Fruit fly (Drosophila melanogaster): Measurements from ENCODE around the gene Vps45.

The Vps45 gene

DNA sequence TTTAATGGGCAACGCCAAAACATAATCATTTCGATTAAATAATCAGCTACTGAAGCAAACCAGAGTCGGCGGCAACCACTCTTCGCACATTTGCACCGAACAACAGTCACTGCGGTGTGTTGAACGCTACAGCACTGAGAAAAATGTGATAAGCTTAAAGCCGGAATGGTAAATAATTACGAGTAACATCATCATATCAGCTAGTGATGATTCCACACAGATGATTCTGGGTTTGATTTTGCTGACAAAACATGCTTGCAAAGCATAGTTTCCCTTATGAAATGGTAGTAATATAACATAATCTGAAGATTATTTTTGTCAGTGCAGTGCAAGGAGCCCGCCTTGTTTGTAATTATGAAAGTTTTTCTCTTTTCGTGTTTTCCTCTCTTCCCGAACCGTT, 34.4 kb downstream of the Vps45 start (continued):
- TF ChIP-seq CG11695 (GFP tag; IDR thresholded peaks at IDR 0.05) (0 out of 3 replicates have a peak, but pooled peaks have one; percentile 12), CG8765 (GFP tag; IDR thresholded peaks at IDR 0.05) (no peak; the same call in 1 of the 2 replicates), insv (GFP tag; optimal IDR thresholded peaks at IDR 0.05) (no peak), tup (GFP tag; optimal IDR thresholded peaks at IDR 0.05) (no peak), Elba2 (GFP tag; optimal IDR thresholded peaks at IDR 0.05) (no peak), yki (optimal IDR thresholded peaks at IDR 0.05) (no peak), D19A (tag; optimal IDR thresholded peaks at IDR 0.05) (peak; percentile 54), fru (optimal IDR thresholded peaks at IDR 0.05) (no peak), fd102C (GFP tag; optimal IDR thresholded peaks at IDR 0.05) (no peak), CG31365 (tag; optimal IDR thresholded peaks at IDR 0.05) (no peak), CG31441 (GFP tag; IDR thresholded peaks at IDR 0.05) (peak; percentile 65), eve (GFP tag; optimal IDR thresholded peaks at IDR 0.05) (peak in 1 of 2 experiments; percentile 85), CG13287 (GFP tag; IDR thresholded peaks at IDR 0.05; ENCODE audit: partially characterized antibody) (no peak), Doc2 (GFP tag; IDR thresholded peaks at IDR 0.05) (no peak), Atf-2 (GFP tag; optimal IDR thresholded peaks at IDR 0.05) (peak; percentile 53), nmo (GFP tag; optimal IDR thresholded peaks at IDR 0.05) (no peak), kni (GFP tag; optimal IDR thresholded peaks at IDR 0.05) (no peak), CG12071 (GFP tag; optimal IDR thresholded peaks at IDR 0.05) (peak; percentile 50), vvl (GFP tag; IDR thresholded peaks at IDR 0.05) (peak; percentile 51; the same call in 1 of the 2 replicates), Ada2b (GFP tag; IDR thresholded peaks at IDR 0.05) (no peak; the same call in 1 of the 2 replicates), gsb-n (tag; optimal IDR thresholded peaks at IDR 0.05) (peak; percentile 57), CkIIα-i1 (GFP tag; IDR thresholded peaks at IDR 0.05) (no peak), crc (GFP tag; optimal IDR thresholded peaks at IDR 0.05) (no peak), NFAT (GFP tag; IDR thresholded peaks at IDR 0.05) (no peak), trh (GFP tag; optimal IDR thresholded peaks at IDR 0.05) (no peak), HLH4C (GFP tag; IDR thresholded peaks at IDR 0.05; ENCODE audit: partially characterized antibody) (no peak), CG4328 (GFP tag; optimal IDR thresholded peaks at IDR 0.05) (no peak), CG12744 (GFP tag; optimal IDR thresholded peaks at IDR 0.05) (no peak), CG11247 (GFP tag; IDR thresholded peaks at IDR 0.05) (no peak), NC2β (GFP tag; optimal IDR thresholded peaks at IDR 0.05) (peak; percentile 40), salm (tag; optimal IDR thresholded peaks at IDR 0.05) (peak; percentile 43), CoRest (tag; optimal IDR thresholded peaks at IDR 0.05) (peak; percentile 54), CG30403 (GFP tag; optimal IDR thresholded peaks at IDR 0.05) (peak; percentile 44), CG18262 (tag; optimal IDR thresholded peaks at IDR 0.05) (peak; percentile 64), hkb (optimal IDR thresholded peaks at IDR 0.05) (no peak), hkb (GFP tag; IDR thresholded peaks at IDR 0.05) (0 out of 2 replicates have a peak, but pooled peaks have one; percentile 18), chinmo (GFP tag; IDR thresholded peaks at IDR 0.05; ENCODE audit: partially characterized antibody) (no peak), Dip3 (GFP tag; optimal IDR thresholded peaks at IDR 0.05) (no peak), CG6765 (GFP tag; optimal IDR thresholded peaks at IDR 0.05) (no peak), en (GFP tag; optimal IDR thresholded peaks at IDR 0.05) (no peak), Ravus (GFP tag; IDR thresholded peaks at IDR 0.05) (no peak), sqz (GFP tag; optimal IDR thresholded peaks at IDR 0.05) (no peak), run (tag; optimal IDR thresholded peaks at IDR 0.05) (no peak), Nf-YB (GFP tag; optimal IDR thresholded peaks at IDR 0.05) (no peak), Opbp (GFP tag; IDR thresholded peaks at IDR 0.05; ENCODE audit: partially characterized antibody) (no peak), CG8089 (GFP tag; optimal IDR thresholded peaks at IDR 0.05) (peak; percentile 12), ato (GFP tag; IDR thresholded peaks at IDR 0.05; ENCODE audit: partially characterized antibody) (no peak), CG15514 (GFP tag; optimal IDR thresholded peaks at IDR 0.05) (no peak), nau (GFP tag; optimal IDR thresholded peaks at IDR 0.05) (peak; percentile 19), H2.0 (GFP tag; IDR thresholded peaks at IDR 0.05) (peak; percentile 43; the same call in 1 of the 2 replicates), Xrp1 (GFP tag; IDR thresholded peaks at IDR 0.05) (peak; percentile 36; the same call in 1 of the 2 replicates), pzg (GFP tag; optimal IDR thresholded peaks at IDR 0.05) (no peak)

Data from whole organism, embryonic.